Worm (Caenorhabditis elegans): Measurements from ENCODE around the gene plc-4.

The plc-4 gene

DNA sequence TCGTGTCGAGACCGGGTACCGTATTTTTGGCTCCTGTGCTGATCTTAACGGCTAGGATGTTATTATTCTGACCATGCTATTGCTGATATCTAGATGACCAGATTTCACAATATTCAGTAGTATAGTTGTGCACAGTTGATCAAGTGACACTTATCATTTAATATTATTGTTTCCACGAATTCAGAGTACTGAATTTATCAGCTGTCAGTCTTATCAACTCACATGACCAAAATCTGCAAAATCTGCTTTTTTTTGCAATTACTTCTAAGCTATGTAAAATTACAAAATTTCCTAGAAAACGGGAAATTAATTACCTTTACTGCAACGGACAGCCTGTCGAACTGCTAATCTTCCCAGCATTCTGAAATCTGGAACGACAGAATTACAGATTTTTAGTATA is 38.0 kb upstream of the plc-4 start, which contains the start of gene pam-1:
Gene pam-1 (minus strand): TSS at position 368 of the 400 bp plus-strand sequence.
- TF ChIP-seq nfyb-1 (GFP tag; IDR thresholded peaks at IDR 0.05) (peak; percentile 26; the same call in 1 of the 2 replicates), snpc-1.1 (tag; optimal IDR thresholded peaks at IDR 0.05; ENCODE audit: insufficient read depth) (no peak), ztf-22 (GFP tag; optimal IDR thresholded peaks at IDR 0.05) (no peak), cebp-1 (GFP tag; IDR thresholded peaks at IDR 0.05) (no peak), cebp-1 (tag; optimal IDR thresholded peaks at IDR 0.05) (peak; percentile 42)

ce11 chrIV:7549844-7550243 is 37.4 kb upstream of the plc-4 start:
- no peak for TF ChIP-seq ZK185.1 (tag; optimal IDR thresholded peaks at IDR 0.05; ENCODE audit: poor library complexity, severe bottlenecking)
- TF ChIP-seq let-526 (GFP tag; IDR thresholded peaks at IDR 0.05) = peak; percentile 64; the same call in 1 of the 2 replicates
- TF ChIP-seq F52B5.7 (tag; optimal IDR thresholded peaks at IDR 0.05) = no peak
- no peak for TF ChIP-seq attf-3 (GFP tag; conservative IDR thresholded peaks at IDR 0.05)
- TF ChIP-seq sptf-2 (GFP tag; optimal IDR thresholded peaks at IDR 0.05) = no peak
- peak; percentile 96 for TF ChIP-seq nhr-80 (tag; optimal IDR thresholded peaks at IDR 0.05)
- TF ChIP-seq Y67H2A.10 (GFP tag; conservative IDR thresholded peaks at IDR 0.05) = no peak
- peak; percentile 58 for TF ChIP-seq attf-5 (GFP tag; optimal IDR thresholded peaks at IDR 0.05)
- no peak for TF ChIP-seq C06A6.2 (GFP tag; conservative IDR thresholded peaks at IDR 0.05)
- TF ChIP-seq zim-3 (tag; optimal IDR thresholded peaks at IDR 0.05) = no peak
- TF ChIP-seq let-607 (tag; optimal IDR thresholded peaks at IDR 0.05) = peak; percentile 89 to 96
- TF ChIP-seq mel-28 (tag; optimal IDR thresholded peaks at IDR 0.05; ENCODE audit: borderline replicate concordance) = no peak
- TF ChIP-seq fkh-3 (tag; optimal IDR thresholded peaks at IDR 0.05) = no peak
- TF ChIP-seq cebp-1 (GFP tag; IDR thresholded peaks at IDR 0.05) = peak; percentile 33; the same call in 1 of the 2 replicates
- peak; percentile 16 for TF ChIP-seq cebp-1 (tag; optimal IDR thresholded peaks at IDR 0.05)
- peak; percentile 43 for TF ChIP-seq lin-26 (GFP tag; IDR thresholded peaks at IDR 0.05)
- no peak for TF ChIP-seq rcor-1 (GFP tag; IDR thresholded peaks at IDR 0.05)
- 0 out of 2 replicates have a peak, but pooled peaks have one; percentile 32 for TF ChIP-seq nhr-120 (GFP tag; IDR thresholded peaks at IDR 0.05)
- TF ChIP-seq lsl-1 (GFP tag; optimal IDR thresholded peaks at IDR 0.05) = no peak
- TF ChIP-seq lin-54 (GFP tag; optimal IDR thresholded peaks at IDR 0.05) = peak; percentile 36
- TF ChIP-seq nfya-1 (tag; optimal IDR thresholded peaks at IDR 0.05; ENCODE audit: borderline replicate concordance, insufficient read depth) = no peak
- no peak for TF ChIP-seq madf-8 (GFP tag; conservative IDR thresholded peaks at IDR 0.05)
- TF ChIP-seq akir-1 (GFP tag; optimal IDR thresholded peaks at IDR 0.05) = no peak
- TF ChIP-seq madf-10 (tag; optimal IDR thresholded peaks at IDR 0.05) = peak; percentile 18
- peak; percentile 66 for TF ChIP-seq dox-1 (GFP tag; IDR thresholded peaks at IDR 0.05)
- peak; percentile 68; the same call in 1 of the 2 replicates for TF ChIP-seq zfh-2 (GFP tag; conservative IDR thresholded peaks at IDR 0.05)
- TF ChIP-seq ztf-3 (GFP tag; optimal IDR thresholded peaks at IDR 0.05) = no peak
- peak; percentile 71 for TF ChIP-seq ceh-27 (GFP tag; optimal IDR thresholded peaks at IDR 0.05)
- TF ChIP-seq ceh-79 (tag; optimal IDR thresholded peaks at IDR 0.05) = no peak
- TF ChIP-seq ceh-40 (GFP tag; IDR thresholded peaks at IDR 0.05) = no peak
- no peak for TF ChIP-seq F49E8.2 (tag; optimal IDR thresholded peaks at IDR 0.05; ENCODE audit: insufficient read depth)
- TF ChIP-seq ceh-100 (GFP tag; IDR thresholded peaks at IDR 0.05) = no peak
- TF ChIP-seq pbrm-1 (GFP tag; IDR thresholded peaks at IDR 0.05) = no peak
- TF ChIP-seq gei-17 (GFP tag; optimal IDR thresholded peaks at IDR 0.05) = no peak
- TF ChIP-seq aptf-3 (GFP tag; IDR thresholded peaks at IDR 0.05) = no peak
- no peak for TF ChIP-seq ceh-91 (GFP tag; IDR thresholded peaks at IDR 0.05)
- no peak for TF ChIP-seq T07F8.4 (tag; optimal IDR thresholded peaks at IDR 0.05)
- no peak for TF ChIP-seq chd-7 (tag; optimal IDR thresholded peaks at IDR 0.05)
- no peak for TF ChIP-seq nhr-27 (tag; optimal IDR thresholded peaks at IDR 0.05)
- TF ChIP-seq die-1 (tag; optimal IDR thresholded peaks at IDR 0.05) = no peak
- TF ChIP-seq snpc-1.3 (tag; optimal IDR thresholded peaks at IDR 0.05; ENCODE audit: insufficient read depth) = no peak
- TF ChIP-seq madf-6 (GFP tag; IDR thresholded peaks at IDR 0.05) = peak; percentile 31; the same call in 1 of the 2 replicates
- TF ChIP-seq ztf-25 (GFP tag; IDR thresholded peaks at IDR 0.05) = no peak

Data from whole organism, young adult.